Worm (Caenorhabditis elegans) whole organism, L1 larva: ENCODE measurements around the gene fbxa-2.

Source experiments
- C34B4.2 ChIP-seq: sonication (generic microtip); optimal IDR thresholded peaks from 2 replicates; lab custom pipeline; 2017; ENCODE audit warnings: mild to moderate bottlenecking, missing genetic modification characterization, missing compliant biosample characterization
- aha-1 ChIP-seq: fragments of 150-350 bp; optimal IDR thresholded peaks from 2 replicates; lab custom pipeline; 2014; ENCODE audit warnings: missing biosample characterization, missing genetic modification characterization
- aly-2 ChIP-seq: fragments of 150-350 bp; optimal IDR thresholded peaks from 2 replicates; lab custom pipeline; 2014; ENCODE audit warnings: missing biosample characterization, missing genetic modification characterization
- elt-3 ChIP-seq, 6 experiments: fragments of 150-350 bp in 1 of 6; sonication (generic microtip); optimal IDR thresholded peaks; 2 replicates each; lab custom pipeline; 2017 to 2018; ENCODE audit warnings: missing biosample characterization in 6 of 6, missing genetic modification characterization in 6 of 6, inconsistent platforms in 1 of 6
- lin-15B ChIP-seq: fragments of 150-350 bp; sonication (generic microtip); optimal IDR thresholded peaks from 3 replicates; lab custom pipeline; 2014; ENCODE audit warnings: missing biosample characterization, missing genetic modification characterization
- lin-39 ChIP-seq: fragments of 150-350 bp; optimal IDR thresholded peaks from 2 replicates; lab custom pipeline; 2014; ENCODE audit warnings: missing biosample characterization, missing genetic modification reagents, missing genetic modification characterization
- nhr-12 ChIP-seq: sonication (generic microtip); optimal IDR thresholded peaks from 2 replicates; lab custom pipeline; 2017; ENCODE audit warnings: missing biosample characterization, missing genetic modification characterization
- nhr-28 ChIP-seq: fragments of 150-350 bp; optimal IDR thresholded peaks from 2 replicates; lab custom pipeline; 2014; ENCODE audit warnings: missing biosample characterization, missing genetic modification characterization
- nhr-71 ChIP-seq: sonication (generic microtip); optimal IDR thresholded peaks from 2 replicates; lab custom pipeline; 2016; ENCODE audit warnings: mild to moderate bottlenecking, missing genetic modification characterization, moderate library complexity, missing compliant biosample characterization
- nhr-76 ChIP-seq: sonication (generic microtip); optimal IDR thresholded peaks from 2 replicates; lab custom pipeline; 2017; ENCODE audit warnings: missing biosample characterization, missing genetic modification characterization
- pqm-1 ChIP-seq: sonication (generic microtip); optimal IDR thresholded peaks from 3 replicates; lab custom pipeline; 2017; ENCODE audit warnings: missing biosample characterization, missing genetic modification characterization
- skn-1 ChIP-seq: fragments of 150-350 bp; optimal IDR thresholded peaks from 2 replicates; lab custom pipeline; 2014; ENCODE audit warnings: missing biosample characterization, missing genetic modification characterization

DNA sequence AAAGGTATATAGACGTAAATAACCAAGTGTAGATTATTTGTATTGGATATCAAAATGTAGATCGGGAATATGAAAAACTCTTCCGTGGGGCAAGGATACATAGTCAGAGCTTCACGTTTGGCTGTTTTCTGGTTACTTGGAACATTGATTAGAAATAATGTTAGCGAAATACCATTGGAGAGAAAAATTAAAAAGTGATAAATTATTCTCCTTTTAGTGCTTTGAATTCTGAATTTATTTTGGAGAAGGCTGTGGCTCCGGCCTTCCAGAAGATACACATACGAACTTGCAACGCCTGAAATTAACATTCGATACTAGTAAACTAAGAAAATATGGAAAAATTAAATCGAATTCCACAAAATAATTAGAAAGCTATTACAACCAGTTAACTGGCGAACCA lies 33.8 kb downstream of the fbxa-2 start, which contains the start of gene srh-98:
- TF ChIP-seq nhr-28: no peak
- TF ChIP-seq pqm-1: no peak
- TF ChIP-seq aly-2 (tag; lab: Kevin White, UChicago): no peak
- TF ChIP-seq nhr-71 (tag; lab: Kevin White, UChicago): no peak
- no peak for TF ChIP-seq skn-1 (tag; lab: Kevin White, UChicago)
- no peak for TF ChIP-seq lin-15B
- no peak for TF ChIP-seq elt-3 (tag; optimal IDR thresholded peaks at IDR 0.05; lab: Kevin White, UChicago)
- no peak for TF ChIP-seq aha-1 (tag; lab: Kevin White, UChicago)
- no peak for TF ChIP-seq nhr-76 (tag; lab: Kevin White, UChicago)
- TF ChIP-seq lin-39 (tag; lab: Kevin White, UChicago): no peak
- TF ChIP-seq nhr-12 (tag; lab: Kevin White, UChicago): no peak
- TF ChIP-seq C34B4.2: no peak
